Worm (Caenorhabditis elegans): ENCODE results near the gene mpst-2.

Gene mpst-2

ce11 chrV:14907445-14907844 is 14.2 kb upstream of the mpst-2 start:
- TF ChIP-seq ceh-28 (tag; optimal IDR thresholded peaks at IDR 0.05): no peak
- TF ChIP-seq unc-39 (tag; optimal IDR thresholded peaks at IDR 0.05): no peak
- TF ChIP-seq elt-3 (tag; optimal IDR thresholded peaks at IDR 0.05): no peak
- no peak for TF ChIP-seq eor-1 (tag; optimal IDR thresholded peaks at IDR 0.05)
- TF ChIP-seq nhr-43 (tag; optimal IDR thresholded peaks at IDR 0.05; ENCODE audit: poor library complexity, severe bottlenecking): no peak
- TF ChIP-seq pha-4 (tag; optimal IDR thresholded peaks at IDR 0.05): no peak
- no peak for TF ChIP-seq ztf-11 (tag; optimal IDR thresholded peaks at IDR 0.05)
- no peak for TF ChIP-seq skn-1 (tag; optimal IDR thresholded peaks at IDR 0.05)
- no peak for TF ChIP-seq mdl-1 (tag; optimal IDR thresholded peaks at IDR 0.05)
- TF ChIP-seq ZK546.5 (tag; optimal IDR thresholded peaks at IDR 0.05): no peak
- TF ChIP-seq zag-1 (tag; optimal IDR thresholded peaks at IDR 0.05): no peak
- no peak for TF ChIP-seq nhr-28 (tag; optimal IDR thresholded peaks at IDR 0.05)
- TF ChIP-seq fkh-2 (tag; optimal IDR thresholded peaks at IDR 0.05): no peak
- no peak for TF ChIP-seq lin-15B (tag; optimal IDR thresholded peaks at IDR 0.05)

DNA sequence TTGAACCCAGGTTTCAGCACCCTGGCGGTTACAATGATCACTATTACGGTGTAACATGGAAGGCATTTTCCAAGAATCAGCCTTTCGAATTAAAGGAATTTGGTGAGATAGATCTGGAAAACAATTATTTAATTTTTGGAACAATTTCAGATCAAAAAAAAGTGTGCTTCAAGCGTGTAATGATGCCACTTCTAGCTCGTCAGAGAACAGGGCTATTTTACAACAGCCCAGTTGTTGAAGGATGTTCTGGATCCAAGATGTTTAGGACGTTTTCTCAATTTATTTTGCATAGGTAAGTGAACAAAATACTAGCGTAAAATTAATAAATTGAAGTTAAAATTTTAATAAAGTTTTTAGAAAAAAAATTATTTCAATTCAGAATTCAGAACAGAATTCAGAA is 7.7 kb upstream of the mpst-2 start:
- no peak for TF ChIP-seq eor-1 (tag; optimal IDR thresholded peaks at IDR 0.05)
- TF ChIP-seq R02D3.7 (tag; optimal IDR thresholded peaks at IDR 0.05): no peak
- no peak for TF ChIP-seq ceh-82 (tag; optimal IDR thresholded peaks at IDR 0.05)
- TF ChIP-seq fkh-10 (GFP tag; optimal IDR thresholded peaks at IDR 0.05): no peak
- TF ChIP-seq elt-2 (tag; optimal IDR thresholded peaks at IDR 0.05): no peak
- no peak for TF ChIP-seq elt-3 (tag; optimal IDR thresholded peaks at IDR 0.05)
- no peak for TF ChIP-seq fkh-2 (tag; optimal IDR thresholded peaks at IDR 0.05)
- TF ChIP-seq ceh-28 (tag; optimal IDR thresholded peaks at IDR 0.05): no peak
- TF ChIP-seq lin-15B (tag; optimal IDR thresholded peaks at IDR 0.05): no peak
- no peak for TF ChIP-seq nhr-67 (tag; optimal IDR thresholded peaks at IDR 0.05)
- TF ChIP-seq elt-1 (tag; optimal IDR thresholded peaks at IDR 0.05): no peak
- TF ChIP-seq mml-1 (tag; optimal IDR thresholded peaks at IDR 0.05): no peak
- TF ChIP-seq nhr-12 (tag; optimal IDR thresholded peaks at IDR 0.05): no peak
- no peak for TF ChIP-seq nhr-28 (tag; optimal IDR thresholded peaks at IDR 0.05)
- no peak for TF ChIP-seq ztf-11 (tag; optimal IDR thresholded peaks at IDR 0.05)

- TF ChIP-seq elt-2 (tag; optimal IDR thresholded peaks at IDR 0.05): peak; percentile 13
- TF ChIP-seq daf-12 (tag; optimal IDR thresholded peaks at IDR 0.05): no peak
- TF ChIP-seq pha-4 (tag; optimal IDR thresholded peaks at IDR 0.05): peak; percentile 15
- no peak for TF ChIP-seq unc-62 (GFP tag; optimal IDR thresholded peaks at IDR 0.05)
- TF ChIP-seq nhr-77 (tag; optimal IDR thresholded peaks at IDR 0.05): no peak
- peak; percentile 27 for TF ChIP-seq nhr-25 (tag; optimal IDR thresholded peaks at IDR 0.05)
Observed at ce11 chrV:14899545-14899944, 6.3 kb upstream of the mpst-2 start, which contains the start of gene H12D21.10. TSS of gene H12D21.10 (plus strand) at chrV:14899804.

DNA sequence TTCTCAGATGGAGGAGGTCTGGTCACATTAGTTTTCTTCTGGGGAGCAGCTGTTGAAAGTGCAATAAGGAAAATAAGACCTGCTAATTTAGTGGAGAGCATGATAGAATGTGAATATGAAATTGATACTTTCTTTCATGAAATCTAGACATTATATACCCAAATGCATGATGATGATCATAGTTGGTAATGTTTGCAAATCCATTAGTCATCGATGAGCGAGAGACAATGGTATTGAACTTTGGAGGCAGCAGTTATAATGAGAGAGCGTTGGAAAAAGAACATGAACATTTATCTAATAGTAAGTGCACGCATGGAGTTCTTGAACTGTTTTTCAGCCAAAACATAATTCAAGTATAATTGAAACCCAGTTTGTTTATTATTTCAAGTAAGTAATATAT is 4.5 kb upstream of the mpst-2 start, which contains the start of gene H12D21.6:
TSS of gene H12D21.6 (minus strand) at position 101 of the 400 bp plus-strand sequence.
- TF ChIP-seq tbx-2 (tag; optimal IDR thresholded peaks at IDR 0.05): no peak
- TF ChIP-seq elt-3 (tag; optimal IDR thresholded peaks at IDR 0.05): no peak
- TF ChIP-seq ama-1 (optimal IDR thresholded peaks at IDR 0.05): no peak
- TF ChIP-seq fos-1 (tag; optimal IDR thresholded peaks at IDR 0.05): no peak
- TF ChIP-seq pha-4 (tag; optimal IDR thresholded peaks at IDR 0.05): no peak
- TF ChIP-seq ztf-11 (tag; optimal IDR thresholded peaks at IDR 0.05): no peak
- no peak for TF ChIP-seq nhr-11 (tag; optimal IDR thresholded peaks at IDR 0.05)
- no peak for TF ChIP-seq unc-62 (GFP tag; optimal IDR thresholded peaks at IDR 0.05)
- no peak for TF ChIP-seq ceh-9 (tag; optimal IDR thresholded peaks at IDR 0.05)
- TF ChIP-seq elt-1 (tag; optimal IDR thresholded peaks at IDR 0.05): no peak
- TF ChIP-seq nhr-77 (tag; optimal IDR thresholded peaks at IDR 0.05): no peak

ce11 chrV:14895557-14895956 is 2.3 kb upstream of the mpst-2 start, which contains the start of gene mpst-3:
TSS of gene mpst-3 (plus strand) at chrV:14895647.
- peak; percentile 58 for TF ChIP-seq pqm-1 (tag; optimal IDR thresholded peaks at IDR 0.05)
- TF ChIP-seq nhr-25 (tag; optimal IDR thresholded peaks at IDR 0.05): no peak
- TF ChIP-seq fkh-2 (tag; optimal IDR thresholded peaks at IDR 0.05): no peak
- no peak for TF ChIP-seq nhr-76 (tag; optimal IDR thresholded peaks at IDR 0.05)
- TF ChIP-seq elt-2 (tag; optimal IDR thresholded peaks at IDR 0.05): peak; percentile 83
- TF ChIP-seq pha-4 (tag; optimal IDR thresholded peaks at IDR 0.05): peak; percentile 27
- no peak for TF ChIP-seq ztf-4 (tag; optimal IDR thresholded peaks at IDR 0.05)
